ENCODE assay signal across 2 fruit fly cellular contexts in the genomic region with DNA sequence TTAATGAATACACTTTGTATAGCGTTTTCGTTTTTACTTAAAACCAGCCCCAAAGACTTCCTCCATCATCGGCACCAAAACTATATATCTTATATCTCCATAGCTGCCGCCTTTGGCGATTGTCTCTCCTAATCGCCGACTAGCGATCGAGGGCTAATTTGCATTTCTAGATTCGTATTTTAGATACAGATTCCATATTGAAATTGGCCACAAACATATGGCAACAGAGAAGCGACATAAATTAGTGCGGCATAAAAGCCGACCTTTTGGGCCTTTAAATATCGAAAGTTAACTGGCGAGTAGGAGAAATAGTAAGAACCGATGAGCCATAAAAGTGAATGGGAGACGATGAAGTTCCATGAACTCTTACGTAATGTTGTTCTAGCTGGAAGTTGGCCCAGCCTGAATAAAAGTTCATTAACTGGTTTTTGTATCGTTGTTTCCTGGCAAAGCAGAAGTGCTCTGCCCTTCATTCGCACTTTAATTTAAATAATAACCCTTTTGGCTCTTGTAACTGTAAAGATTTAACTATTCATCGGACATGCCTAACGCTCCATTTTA.
A peak's percentile ranks its signal among the peaks of the same experiment; 100 is the strongest.
TF ChIP-seq lines count a peak whose summit lies in the region.

No protein-coding gene starts in this region.

- no peak for TF ChIP-seq CTCF in whole organism, embryonic (GFP tag; optimal IDR thresholded peaks at IDR 0.05; lab: Kevin White, UChicago)

TF ChIP-seq in whole organism, embryonic, 481 proteins besides CTCF, POLR2A, EP300 and RAD21:
- TF ChIP-seq CG13894 (tag; optimal IDR thresholded peaks at IDR 0.05; lab: Kevin White, UChicago) (peak; percentile 91), grn (GFP tag; optimal IDR thresholded peaks at IDR 0.05; lab: Kevin White, UChicago) (peak; percentile 68), abd-A (tag; optimal IDR thresholded peaks at IDR 0.05; lab: Kevin White, UChicago) (peak; percentile 50), CG8281 (tag; optimal IDR thresholded peaks at IDR 0.05; lab: Kevin White, UChicago) (no peak), Ets65A (GFP tag; lab: Kevin White, UChicago) (peak; percentile 47), CG12769 (tag; optimal IDR thresholded peaks at IDR 0.05; lab: Kevin White, UChicago) (peak; percentile 34), CG15269 (tag; optimal IDR thresholded peaks at IDR 0.05; lab: Kevin White, UChicago) (peak; percentile 31), Med (GFP tag; lab: Kevin White, UChicago) (peak; percentile 30), Blimp-1 (GFP tag; optimal IDR thresholded peaks at IDR 0.05; lab: Kevin White, UChicago) (peak; percentile 93), run (tag; optimal IDR thresholded peaks at IDR 0.05; lab: Kevin White, UChicago) (no peak), chinmo (GFP tag; IDR thresholded peaks at IDR 0.05; lab: Robert Waterston, UW; ENCODE audit: partially characterized antibody) (0 out of 4 replicates have a peak, but pooled peaks have one; percentile 22), Pdp1 (GFP tag; optimal IDR thresholded peaks at IDR 0.05; lab: Kevin White, UChicago) (peak in 1 of 2 experiments; percentile 67), vvl (GFP tag; IDR thresholded peaks at IDR 0.05; lab: Robert Waterston, UW) (no peak), amos (GFP tag; IDR thresholded peaks at IDR 0.05; lab: Robert Waterston, UW; ENCODE audit: partially characterized antibody) (no peak)
TF ChIP-seq in whole organism, embryonic: peak in this region for 10.

TF ChIP-seq in whole organism, pupa, 21 proteins besides CTCF, POLR2A, EP300 and RAD21:
- no peak for TF ChIP-seq CG15710 (tag; optimal IDR thresholded peaks at IDR 0.05; lab: Kevin White, UChicago)
- peak; percentile 91 for TF ChIP-seq EcR (GFP tag; optimal IDR thresholded peaks at IDR 0.05; lab: Kevin White, UChicago)
TF ChIP-seq in whole organism, pupa: peak in this region for 1.
